Fruit fly (Drosophila melanogaster) whole organism, prepupa: ENCODE measurements around the gene CG13995.

Source experiments
- CG11294 ChIP-seq: fragments of 200-800 bp; sonication (Bioruptor generic); IDR thresholded peaks from 2 replicates; pipeline ENCODE4 v1.3.6; 2022; ENCODE audit warnings: missing biosample characterization, missing genetic modification characterization
- CG11762 ChIP-seq: fragments of 200-800 bp; sonication (Bioruptor generic); optimal IDR thresholded peaks from 3 replicates; lab custom pipeline; 2016; ENCODE audit warnings: missing biosample characterization, missing genetic modification characterization; ENCODE audit not compliant: insufficient read depth
- CG11902 ChIP-seq: fragments of 200-800 bp; sonication (Bioruptor generic); optimal IDR thresholded peaks from 3 replicates; lab custom pipeline; 2016; ENCODE audit warnings: missing biosample characterization, missing genetic modification characterization
- CG15336 ChIP-seq: fragments of 200-800 bp; sonication (Bioruptor generic); IDR thresholded peaks from 2 replicates; pipeline ENCODE4 v1.3.6; 2022; ENCODE audit warnings: missing biosample characterization, missing genetic modification characterization
- CG1621 ChIP-seq: fragments of 200-800 bp; sonication (Bioruptor generic); optimal IDR thresholded peaks from 3 replicates; lab custom pipeline; 2018; ENCODE audit warnings: missing biosample characterization, mild to moderate bottlenecking, missing genetic modification characterization
- CG16779 ChIP-seq: fragments of 200-800 bp; sonication (Bioruptor generic); optimal IDR thresholded peaks from 3 replicates; lab custom pipeline; 2017; ENCODE audit warnings: missing biosample characterization, mild to moderate bottlenecking, missing genetic modification characterization
- CG3032 ChIP-seq: fragments of 200-800 bp; optimal IDR thresholded peaks from 2 replicates; lab custom pipeline; 2019; ENCODE audit warnings: missing biosample characterization, mild to moderate bottlenecking, missing genetic modification characterization, moderate library complexity
- CG31627 ChIP-seq: fragments of 200-800 bp; sonication (Bioruptor generic); optimal IDR thresholded peaks from 3 replicates; lab custom pipeline; 2016; ENCODE audit warnings: missing biosample characterization, missing genetic modification characterization
- CG32006 ChIP-seq: fragments of 200-800 bp; sonication (Bioruptor generic); optimal IDR thresholded peaks from 3 replicates; lab custom pipeline; 2017; ENCODE audit warnings: missing biosample characterization, mild to moderate bottlenecking, missing genetic modification characterization
- CG34406 ChIP-seq: fragments of 200-800 bp; sonication (Bioruptor generic); optimal IDR thresholded peaks from 3 replicates; lab custom pipeline; 2016; ENCODE audit warnings: missing biosample characterization, missing genetic modification characterization
- CG3919 ChIP-seq: fragments of 200-800 bp; sonication (Bioruptor generic); optimal IDR thresholded peaks from 3 replicates; lab custom pipeline; 2016; ENCODE audit warnings: missing biosample characterization, missing genetic modification characterization
- CG4318 ChIP-seq: fragments of 200-800 bp; sonication (Bioruptor generic); optimal IDR thresholded peaks from 3 replicates; lab custom pipeline; 2017; ENCODE audit warnings: missing biosample characterization, mild to moderate bottlenecking, missing genetic modification characterization
- CG6163 ChIP-seq: fragments of 200-800 bp; sonication (Bioruptor generic); IDR thresholded peaks from 3 replicates; pipeline ENCODE4 v1.3.6; 2022; ENCODE audit warnings: missing biosample characterization, missing genetic modification characterization
- CG6276 ChIP-seq: fragments of 200-800 bp; sonication (Bioruptor generic); optimal IDR thresholded peaks from 2 replicates; lab custom pipeline; 2017; ENCODE audit warnings: missing biosample characterization, mild to moderate bottlenecking, missing genetic modification characterization
- CG6792 ChIP-seq: fragments of 200-800 bp; sonication (Bioruptor generic); optimal IDR thresholded peaks from 3 replicates; lab custom pipeline; 2016; ENCODE audit warnings: missing biosample characterization, missing genetic modification characterization
- CG6808 ChIP-seq: fragments of 200-800 bp; sonication (Bioruptor generic); optimal IDR thresholded peaks from 3 replicates; lab custom pipeline; 2017; ENCODE audit warnings: missing biosample characterization, missing genetic modification characterization, mild to moderate bottlenecking, moderate library complexity, missing genetic modification reagents
- CG6854 ChIP-seq: fragments of 200-800 bp; sonication (Bioruptor generic); optimal IDR thresholded peaks from 2 replicates; lab custom pipeline; 2017; ENCODE audit warnings: missing biosample characterization, mild to moderate bottlenecking, missing genetic modification characterization
- CG7368 ChIP-seq: fragments of 200-800 bp; sonication (Bioruptor generic); optimal IDR thresholded peaks from 3 replicates; lab custom pipeline; 2016; ENCODE audit warnings: missing biosample characterization, missing genetic modification characterization
- CG8119 ChIP-seq: fragments of 200-800 bp; sonication (Bioruptor generic); IDR thresholded peaks from 3 replicates; pipeline ENCODE4 v1.3.6; 2022; ENCODE audit warnings: missing biosample characterization, missing genetic modification characterization
- CG8632 ChIP-seq: fragments of 200-800 bp; sonication (Bioruptor generic); optimal IDR thresholded peaks from 3 replicates; lab custom pipeline; 2016; ENCODE audit warnings: missing biosample characterization, missing genetic modification characterization
- CG9139 ChIP-seq: fragments of 200-800 bp; sonication (Bioruptor generic); optimal IDR thresholded peaks from 3 replicates; lab custom pipeline; 2017; ENCODE audit warnings: missing biosample characterization, mild to moderate bottlenecking, missing genetic modification characterization
- Eip75B ChIP-seq: fragments of 200-800 bp; sonication (Bioruptor generic); optimal IDR thresholded peaks from 3 replicates; lab custom pipeline; 2016; ENCODE audit warnings: missing biosample characterization, missing genetic modification characterization
- Eip78C ChIP-seq: fragments of 200-800 bp; sonication (Bioruptor generic); peaks from one replicate; lab custom pipeline; 2016; ENCODE audit warnings: missing biosample characterization, missing genetic modification characterization
- Eip93F ChIP-seq: fragments of 200-800 bp; sonication (Bioruptor generic); optimal IDR thresholded peaks from 2 replicates; lab custom pipeline; 2016; ENCODE audit warnings: missing biosample characterization, mild to moderate bottlenecking, missing genetic modification characterization
- Ets21C ChIP-seq: fragments of 200-800 bp; sonication (Bioruptor generic); optimal IDR thresholded peaks from 3 replicates; lab custom pipeline; 2016; ENCODE audit warnings: missing biosample characterization, missing genetic modification characterization
- Gug ChIP-seq: fragments of 200-800 bp; sonication (Bioruptor generic); IDR thresholded peaks from 2 replicates; pipeline ENCODE4 v1.3.6; 2022; ENCODE audit warnings: missing biosample characterization, missing genetic modification characterization
- Hr38 ChIP-seq: sonication (Bioruptor generic); optimal IDR thresholded peaks from 2 replicates; lab custom pipeline; 2016; ENCODE audit warnings: missing biosample characterization, missing genetic modification characterization
- Hr39 ChIP-seq: fragments of 200-800 bp; sonication (Bioruptor generic); optimal IDR thresholded peaks from 2 replicates; lab custom pipeline; 2016; ENCODE audit warnings: missing biosample characterization, missing genetic modification characterization
- Hr4 ChIP-seq: fragments of 200-800 bp; sonication (Bioruptor generic); optimal IDR thresholded peaks from 3 replicates; lab custom pipeline; 2016; ENCODE audit warnings: missing biosample characterization, missing genetic modification characterization
- Sox102F ChIP-seq: fragments of 200-800 bp; sonication (Bioruptor generic); optimal IDR thresholded peaks from 2 replicates; lab custom pipeline; 2016; ENCODE audit warnings: missing biosample characterization, mild to moderate bottlenecking, missing genetic modification characterization
- Sox14 ChIP-seq: fragments of 200-800 bp; sonication (Bioruptor generic); optimal IDR thresholded peaks from 3 replicates; lab custom pipeline; 2016; ENCODE audit warnings: missing biosample characterization, missing genetic modification characterization
- Sox15 ChIP-seq: fragments of 200-800 bp; sonication (Bioruptor generic); optimal IDR thresholded peaks from 3 replicates; lab custom pipeline; 2016; ENCODE audit warnings: missing biosample characterization, missing genetic modification characterization
- achi ChIP-seq: fragments of 200-800 bp; sonication (Bioruptor generic); optimal IDR thresholded peaks from 3 replicates; lab custom pipeline; 2016; ENCODE audit warnings: missing biosample characterization, missing genetic modification characterization
- acj6 ChIP-seq: fragments of 200-800 bp; sonication (Bioruptor generic); optimal IDR thresholded peaks from 3 replicates; lab custom pipeline; 2016; ENCODE audit warnings: missing biosample characterization, missing genetic modification characterization
- cyc ChIP-seq: fragments of 200-800 bp; sonication (Bioruptor generic); optimal IDR thresholded peaks from 3 replicates; lab custom pipeline; 2016; ENCODE audit warnings: missing biosample characterization, missing genetic modification characterization
- dac ChIP-seq: fragments of 200-800 bp; sonication (Bioruptor generic); optimal IDR thresholded peaks from 2 replicates; lab custom pipeline; 2017; ENCODE audit warnings: missing biosample characterization, mild to moderate bottlenecking, missing genetic modification characterization
- eg ChIP-seq: fragments of 200-800 bp; sonication (Bioruptor generic); IDR thresholded peaks from 3 replicates; pipeline ENCODE4 v1.3.6; 2022; ENCODE audit warnings: missing biosample characterization, missing genetic modification characterization
- esn ChIP-seq: fragments of 200-800 bp; sonication (Bioruptor generic); optimal IDR thresholded peaks from 2 replicates; lab custom pipeline; 2016; ENCODE audit warnings: missing biosample characterization, mild to moderate bottlenecking, missing genetic modification characterization, moderate library complexity
- fd59A ChIP-seq: fragments of 200-800 bp; sonication (Bioruptor generic); optimal IDR thresholded peaks from 2 replicates; lab custom pipeline; 2017; ENCODE audit warnings: missing biosample characterization, mild to moderate bottlenecking, missing genetic modification characterization, missing genetic modification reagents
- fd85E ChIP-seq: fragments of 200-800 bp; sonication (Bioruptor generic); optimal IDR thresholded peaks from 3 replicates; lab custom pipeline; 2016; ENCODE audit warnings: missing biosample characterization, missing genetic modification characterization
- lz ChIP-seq: fragments of 200-800 bp; sonication (Bioruptor generic); optimal IDR thresholded peaks from 3 replicates; lab custom pipeline; 2016; ENCODE audit warnings: missing biosample characterization, missing genetic modification characterization
- net ChIP-seq: fragments of 200-800 bp; sonication (Bioruptor generic); optimal IDR thresholded peaks from 3 replicates; lab custom pipeline; 2016; ENCODE audit warnings: missing biosample characterization, missing genetic modification characterization
- salr ChIP-seq, 2 experiments: fragments of 200-800 bp; sonication (Bioruptor generic); optimal IDR thresholded peaks; 3 replicates each; lab custom pipeline; 2016 to 2018; ENCODE audit warnings: missing biosample characterization in 2 of 2, missing genetic modification characterization in 2 of 2, mild to moderate bottlenecking in 1 of 2
- ss ChIP-seq, 2 experiments: fragments of 200-800 bp; sonication (Bioruptor generic); optimal IDR thresholded peaks; 2 replicates in 1 of 2; 3 replicates in 1 of 2; lab custom pipeline; 2017 to 2018; ENCODE audit warnings: mild to moderate bottlenecking in 2 of 2, missing biosample characterization in 2 of 2, missing genetic modification characterization in 2 of 2, moderate library complexity in 1 of 2
- svp ChIP-seq: fragments of 200-800 bp; sonication (Bioruptor generic); peaks from one replicate; lab custom pipeline; 2016; ENCODE audit warnings: missing biosample characterization, missing genetic modification characterization
- topi ChIP-seq: fragments of 200-800 bp; sonication (Bioruptor generic); optimal IDR thresholded peaks from 3 replicates; lab custom pipeline; 2016; ENCODE audit warnings: missing biosample characterization, missing genetic modification characterization
- vri ChIP-seq: fragments of 200-800 bp; sonication (Bioruptor generic); optimal IDR thresholded peaks from 3 replicates; lab custom pipeline; 2016; ENCODE audit warnings: missing biosample characterization, mild to moderate bottlenecking, missing genetic modification characterization

Gene CG13995

dm6 chr2L:6035155-6035554 is 18.9 kb upstream of the CG13995 start:
- TF ChIP-seq ss (GFP tag; optimal IDR thresholded peaks at IDR 0.05; lab: Kevin White, UChicago) (no peak), CG32006 (GFP tag; lab: Kevin White, UChicago) (no peak), CG34406 (GFP tag; lab: Kevin White, UChicago) (no peak), eg (GFP tag; lab: Robert Waterston, UW) (no peak), svp (peak; percentile 91), Sox14 (GFP tag; lab: Kevin White, UChicago) (no peak), fd85E (GFP tag; lab: Kevin White, UChicago) (no peak)

DNA sequence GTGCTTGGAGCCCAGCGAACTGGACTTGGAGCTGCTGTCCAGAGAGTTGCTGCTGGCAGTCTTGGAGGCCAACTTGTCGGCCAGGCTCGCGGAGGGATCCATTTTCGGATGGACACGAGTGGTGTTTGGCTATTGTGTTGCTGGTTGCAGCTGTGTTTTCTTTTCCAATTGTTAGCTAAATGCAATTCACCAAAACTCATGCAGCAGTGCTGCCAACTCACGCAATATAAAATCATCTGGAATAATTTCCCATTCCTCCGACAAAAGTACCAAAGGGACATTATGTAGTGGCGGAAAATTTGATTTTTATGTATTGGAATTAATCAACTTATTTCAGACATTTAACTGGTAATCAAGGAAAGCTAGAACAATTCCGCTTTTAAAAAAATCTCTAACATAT is 17.4 kb upstream of the CG13995 start, which contains the start of gene mtm:
mtm (minus strand) TSS at position 306 of the 400 bp plus-strand sequence.
- TF ChIP-seq Hr38 (GFP tag; lab: Kevin White, UChicago) (no peak), achi (GFP tag; lab: Kevin White, UChicago) (no peak), CG6163 (no peak), fd59A (no peak), lz (no peak), CG6808 (peak; percentile 66), CG6276 (GFP tag; lab: Kevin White, UChicago) (no peak), CG4318 (GFP tag; lab: Kevin White, UChicago) (no peak), CG15336 (GFP tag; lab: Robert Waterston, UW) (no peak), CG7368 (GFP tag; lab: Kevin White, UChicago) (no peak), Eip78C (peak; percentile 69), CG8632 (no peak), salr (GFP tag; optimal IDR thresholded peaks at IDR 0.05; lab: Kevin White, UChicago) (no peak), CG9139 (GFP tag; lab: Kevin White, UChicago) (no peak), CG16779 (no peak), topi (GFP tag; lab: Kevin White, UChicago) (no peak), Ets21C (GFP tag; lab: Kevin White, UChicago) (no peak)

dm6 chr2L:6037830-6038229 is 16.3 kb upstream of the CG13995 start, which contains the start of the genes CG9117 and CG31643:
Gene CG9117, minus strand, starts transcription at chr2L:6037902.
Gene CG31643, plus strand, starts transcription at chr2L:6038117.
- TF ChIP-seq CG3032 (tag; lab: Kevin White, UChicago) (peak; percentile 46), esn (peak; percentile 79), Ets21C (GFP tag; lab: Kevin White, UChicago) (no peak), CG7368 (GFP tag; lab: Kevin White, UChicago) (no peak), CG6276 (GFP tag; lab: Kevin White, UChicago) (no peak), CG11902 (GFP tag; lab: Kevin White, UChicago) (no peak), acj6 (GFP tag; lab: Kevin White, UChicago) (no peak), Hr38 (GFP tag; lab: Kevin White, UChicago) (no peak), svp (peak; percentile 95), CG1621 (tag; lab: Kevin White, UChicago) (peak; percentile 75), Sox14 (GFP tag; lab: Kevin White, UChicago) (peak; percentile 72), CG11294 (GFP tag; lab: Robert Waterston, UW) (no peak), topi (GFP tag; lab: Kevin White, UChicago) (peak; percentile 62), Eip93F (GFP tag; lab: Kevin White, UChicago) (peak; percentile 47), Sox102F (GFP tag; lab: Kevin White, UChicago) (no peak), CG31627 (GFP tag; lab: Kevin White, UChicago) (peak; percentile 73), Hr4 (GFP tag; lab: Kevin White, UChicago) (no peak), CG6163 (no peak), net (GFP tag; lab: Kevin White, UChicago) (peak; percentile 40), Gug (GFP tag; lab: Robert Waterston, UW) (no peak), CG6808 (peak; percentile 39), CG8119 (no peak), vri (GFP tag; lab: Kevin White, UChicago) (no peak), achi (GFP tag; lab: Kevin White, UChicago) (peak; percentile 73), Eip78C (peak; percentile 84), CG6792 (GFP tag; lab: Kevin White, UChicago) (peak; percentile 51), Eip75B (GFP tag; lab: Kevin White, UChicago) (no peak), CG6854 (GFP tag; lab: Kevin White, UChicago) (no peak), CG11762 (GFP tag; lab: Kevin White, UChicago) (peak; percentile 18), CG34406 (GFP tag; lab: Kevin White, UChicago) (peak; percentile 55), Sox15 (peak; percentile 26), cyc (GFP tag; lab: Kevin White, UChicago) (peak; percentile 67), lz (peak; percentile 65), dac (GFP tag; lab: Kevin White, UChicago) (no peak), CG16779 (no peak), CG15336 (GFP tag; lab: Robert Waterston, UW) (peak; percentile 62), Hr39 (GFP tag; lab: Kevin White, UChicago) (peak; percentile 73), eg (GFP tag; lab: Robert Waterston, UW) (peak; percentile 70), CG3919 (no peak)
